Fruit fly (Drosophila melanogaster): Measurements from ENCODE around the gene Cpr65Ax2.

DNA sequence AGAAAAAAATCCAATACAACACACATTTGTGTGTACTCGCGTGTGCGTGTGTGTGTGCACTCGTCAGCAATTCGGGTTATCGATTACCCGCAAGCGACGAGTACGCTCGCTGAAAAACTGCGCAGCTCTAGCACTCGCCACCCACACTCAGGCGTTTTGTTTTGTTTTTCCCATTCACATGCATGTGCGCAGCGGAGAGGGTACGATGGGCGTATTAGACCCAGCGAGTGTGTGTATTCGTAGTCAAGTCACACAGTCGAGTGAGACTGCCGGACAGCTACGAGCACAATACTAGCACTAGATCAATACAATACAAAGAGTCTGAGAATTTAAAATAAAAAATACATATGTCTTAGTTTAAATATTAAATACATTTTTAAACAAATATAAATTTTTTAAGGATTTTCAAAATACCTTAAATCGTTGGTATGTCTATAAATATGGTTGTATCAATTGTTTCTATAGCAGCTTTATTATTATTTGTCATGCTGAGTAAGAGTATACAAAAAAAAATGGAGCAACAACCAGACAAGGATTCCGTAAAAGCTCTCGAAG, 34.3 kb upstream of the Cpr65Ax2 start, which contains the start of the genes D19B and CG43293:
- no peak for TF ChIP-seq psq (optimal IDR thresholded peaks at IDR 0.05)
- TF ChIP-seq usp (GFP tag; optimal IDR thresholded peaks at IDR 0.05) = no peak
- no peak for TF ChIP-seq EcR (GFP tag; optimal IDR thresholded peaks at IDR 0.05)
- no peak for TF ChIP-seq CG8478 (optimal IDR thresholded peaks at IDR 0.05)
- no peak for TF ChIP-seq Dll (optimal IDR thresholded peaks at IDR 0.05)

Measured in whole organism.